Worm (Caenorhabditis elegans) whole organism, L3 larva: Measurements from ENCODE around the gene srv-25.

Experiments
- ZK546.5 ChIP-seq: sonication (generic microtip); optimal IDR thresholded peaks from 2 replicates; lab custom pipeline; 2017; ENCODE audit warnings: missing biosample characterization, missing genetic modification characterization
- aly-2 ChIP-seq: fragments of 150-350 bp; optimal IDR thresholded peaks from 2 replicates; lab custom pipeline; 2014; ENCODE audit warnings: missing biosample characterization, missing genetic modification characterization
- ceh-28 ChIP-seq: fragments of 150-350 bp; optimal IDR thresholded peaks from 2 replicates; lab custom pipeline; 2014; ENCODE audit warnings: missing biosample characterization, missing genetic modification reagents, missing genetic modification characterization
- ceh-9 ChIP-seq: sonication (generic microtip); optimal IDR thresholded peaks from 2 replicates; lab custom pipeline; 2018; ENCODE audit warnings: missing biosample characterization, missing genetic modification characterization
- egl-5 ChIP-seq: fragments of 150-350 bp; optimal IDR thresholded peaks from 2 replicates; lab custom pipeline; 2017; ENCODE audit warnings: missing biosample characterization, missing genetic modification reagents, missing genetic modification characterization, inconsistent platforms
- elt-1 ChIP-seq: fragments of 150-350 bp; optimal IDR thresholded peaks from 2 replicates; lab custom pipeline; 2014; ENCODE audit warnings: missing biosample characterization, missing genetic modification characterization
- eor-1 ChIP-seq, 2 experiments: fragments of 150-350 bp; optimal IDR thresholded peaks; 2 replicates each; lab custom pipeline; 2014 to 2018; ENCODE audit warnings: missing biosample characterization in 2 of 2, missing genetic modification characterization in 2 of 2
- lin-39 ChIP-seq: fragments of 150-350 bp; optimal IDR thresholded peaks from 2 replicates; lab custom pipeline; 2018; ENCODE audit warnings: missing biosample characterization, missing genetic modification reagents, missing genetic modification characterization
- nhr-237 ChIP-seq: fragments of 150-350 bp; optimal IDR thresholded peaks from 2 replicates; lab custom pipeline; 2014; ENCODE audit warnings: missing biosample characterization, missing genetic modification characterization
- pha-4 ChIP-seq: fragments of 150-350 bp; optimal IDR thresholded peaks from 2 replicates; lab custom pipeline; 2014; ENCODE audit warnings: missing biosample characterization, missing genetic modification reagents, missing genetic modification characterization
- tbx-2 ChIP-seq: sonication (generic microtip); optimal IDR thresholded peaks from 2 replicates; lab custom pipeline; 2016; ENCODE audit warnings: mild to moderate bottlenecking, missing genetic modification characterization, missing compliant biosample characterization
- zag-1 ChIP-seq: fragments of 150-350 bp; optimal IDR thresholded peaks from 2 replicates; lab custom pipeline; 2014; ENCODE audit warnings: missing biosample characterization, missing genetic modification characterization
- ztf-11 ChIP-seq: fragments of 150-350 bp; optimal IDR thresholded peaks from 2 replicates; lab custom pipeline; 2014; ENCODE audit warnings: missing biosample characterization, missing genetic modification characterization

DNA sequence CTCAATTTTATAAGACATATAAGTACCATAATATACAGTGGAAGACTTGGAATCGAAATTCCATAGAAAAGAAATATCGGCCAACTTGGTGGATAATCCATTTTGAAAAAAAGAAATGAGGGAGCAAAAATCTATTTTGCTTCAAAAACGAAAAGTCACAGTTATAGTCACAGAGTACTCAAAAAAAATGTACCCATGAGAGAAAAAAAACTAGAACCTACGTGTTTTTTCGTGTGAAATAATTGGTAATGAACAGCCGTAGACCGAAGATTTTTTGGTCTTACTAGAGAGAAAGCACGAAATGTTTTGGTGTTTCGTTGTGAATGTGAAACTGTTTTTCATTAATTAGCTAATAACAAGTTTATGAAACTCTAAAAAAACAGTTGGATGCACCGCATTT lies 34.2 kb downstream of the srv-25 start, which contains the start of gene srv-30:
- TF ChIP-seq ceh-9 (tag; lab: Kevin White, UChicago): no peak
- TF ChIP-seq tbx-2: no peak
- no peak for TF ChIP-seq ceh-28
- no peak for TF ChIP-seq elt-1 (tag; lab: Kevin White, UChicago)
- TF ChIP-seq lin-39 (tag; lab: Kevin White, UChicago): no peak
- TF ChIP-seq egl-5 (tag; lab: Kevin White, UChicago): no peak
- no peak for TF ChIP-seq pha-4
- TF ChIP-seq ZK546.5: no peak
- TF ChIP-seq eor-1 (tag; optimal IDR thresholded peaks at IDR 0.05; lab: Kevin White, UChicago): no peak
- no peak for TF ChIP-seq zag-1
- no peak for TF ChIP-seq aly-2
- no peak for TF ChIP-seq ztf-11
- TF ChIP-seq nhr-237: no peak
